Worm (Caenorhabditis elegans) whole organism, late embryonic: ENCODE data around the gene srw-69.

ENCODE experiments used
- ceh-19 ChIP-seq: fragments of 200-800 bp; sonication (Bioruptor generic); optimal IDR thresholded peaks from 2 replicates; lab custom pipeline; 2018; ENCODE audit warnings: mild to moderate bottlenecking, missing genetic modification characterization, missing compliant biosample characterization
- fkh-10 ChIP-seq: fragments of 150-350 bp; optimal IDR thresholded peaks from 2 replicates; lab custom pipeline; 2014; ENCODE audit warnings: missing biosample characterization, missing genetic modification reagents, missing genetic modification characterization

- no peak for TF ChIP-seq fkh-10 (GFP tag; lab: Kevin White, UChicago)
- no peak for TF ChIP-seq ceh-19 (GFP tag; lab: Kevin White, UChicago)
These were observed 6.8 kb upstream of the srw-69 start, which contains the start of the genes ddo-2 and F25E5.8 for ce11 chrV:7435376-7436204.
